Fruit fly (Drosophila melanogaster): ENCODE data around the gene Grip.

dm6 chrX:5988088-5988987 lies 22.3 kb downstream of the Grip start, which contains the start of gene CG5966:
- no peak for TF ChIP-seq Gsc (GFP tag; IDR thresholded peaks at IDR 0.05)
- TF ChIP-seq CG17385 (GFP tag; optimal IDR thresholded peaks at IDR 0.05), result no peak
- no peak for TF ChIP-seq ERR (GFP tag; optimal IDR thresholded peaks at IDR 0.05)
- TF ChIP-seq fu2 (GFP tag; optimal IDR thresholded peaks at IDR 0.05), result no peak
- TF ChIP-seq Antp (GFP tag; optimal IDR thresholded peaks at IDR 0.05), result no peak
- TF ChIP-seq jigr1 (GFP tag; IDR thresholded peaks at IDR 0.05), result no peak
- TF ChIP-seq NC2α (GFP tag; optimal IDR thresholded peaks at IDR 0.05), result no peak
- TF ChIP-seq CG2875 (GFP tag; optimal IDR thresholded peaks at IDR 0.05), result no peak
- TF ChIP-seq gem (tag; optimal IDR thresholded peaks at IDR 0.05), result no peak
- no peak for TF ChIP-seq vvl (GFP tag; IDR thresholded peaks at IDR 0.05)
- no peak for TF ChIP-seq bigmax (GFP tag; optimal IDR thresholded peaks at IDR 0.05)
- TF ChIP-seq zen (tag; optimal IDR thresholded peaks at IDR 0.05), result no peak
- no peak for TF ChIP-seq hbn (GFP tag; IDR thresholded peaks at IDR 0.05; ENCODE audit: partially characterized antibody)
- TF ChIP-seq klu (GFP tag; IDR thresholded peaks at IDR 0.05), result no peak
